Fruit fly (Drosophila melanogaster) whole organism, embryonic: ENCODE measurements around the gene aph-1.

Source experiments
- Adf1 ChIP-seq: fragments of 200-800 bp; sonication (Bioruptor generic); IDR thresholded peaks from 2 replicates; pipeline ENCODE4 v1.3.6; 2022; ENCODE audit warnings: missing biosample characterization, missing genetic modification characterization
- Atf6 ChIP-seq: fragments of 200-800 bp; sonication (Bioruptor generic); IDR thresholded peaks from 2 replicates; pipeline ENCODE4 v1.3.6; 2022; ENCODE audit warnings: missing biosample characterization, missing genetic modification characterization
- BEAF-32 ChIP-seq: fragments of 200-800 bp; sonication (Bioruptor generic); optimal IDR thresholded peaks from 3 replicates; lab custom pipeline; 2017; ENCODE audit warnings: missing biosample characterization, missing genetic modification characterization, mild to moderate bottlenecking, moderate library complexity, missing genetic modification reagents
- Blimp-1 ChIP-seq: fragments of 200-800 bp; sonication (Bioruptor generic); optimal IDR thresholded peaks from 3 replicates; lab custom pipeline; 2018; ENCODE audit warnings: missing biosample characterization, missing genetic modification characterization, mild to moderate bottlenecking, moderate library complexity, missing genetic modification reagents
- CG11560 ChIP-seq: fragments of 200-800 bp; sonication (Bioruptor generic); IDR thresholded peaks from 3 replicates; pipeline ENCODE4 v1.3.6; 2022; ENCODE audit warnings: missing biosample characterization, missing genetic modification characterization
- CG12659 ChIP-seq: fragments of 200-800 bp; sonication (Bioruptor generic); optimal IDR thresholded peaks from 3 replicates; lab custom pipeline; 2017; ENCODE audit warnings: mild to moderate bottlenecking, missing biosample characterization, missing genetic modification reagents, missing genetic modification characterization
- CG13424 ChIP-seq: fragments of 200-800 bp; sonication (Bioruptor generic); optimal IDR thresholded peaks from 2 replicates; lab custom pipeline; 2019; ENCODE audit warnings: missing biosample characterization, mild to moderate bottlenecking, missing genetic modification characterization, moderate library complexity
- CG13894 ChIP-seq: fragments of 200-800 bp; sonication (Bioruptor generic); optimal IDR thresholded peaks from 3 replicates; lab custom pipeline; 2018; ENCODE audit warnings: missing biosample characterization, mild to moderate bottlenecking, missing genetic modification characterization, moderate library complexity
- CG14050 ChIP-seq: fragments of 200-800 bp; sonication (Bioruptor generic); IDR thresholded peaks from 3 replicates; pipeline ENCODE4 v1.3.6; 2022; ENCODE audit warnings: missing biosample characterization, missing genetic modification characterization
- CG15514 ChIP-seq: fragments of 200-800 bp; sonication (Bioruptor generic); optimal IDR thresholded peaks from 3 replicates; lab custom pipeline; 2017; ENCODE audit warnings: missing biosample characterization, missing genetic modification characterization, mild to moderate bottlenecking, moderate library complexity, missing genetic modification reagents
- CG16813 ChIP-seq: fragments of 200-800 bp; sonication (Bioruptor generic); IDR thresholded peaks from 3 replicates; pipeline ENCODE4 v1.3.6; 2022; ENCODE audit warnings: missing biosample characterization, missing genetic modification characterization; ENCODE audit not compliant: partially characterized antibody
- CG17359 ChIP-seq: fragments of 200-800 bp; sonication (Bioruptor generic); optimal IDR thresholded peaks from 3 replicates; lab custom pipeline; 2018; ENCODE audit warnings: missing biosample characterization, mild to moderate bottlenecking, missing genetic modification characterization, moderate library complexity
- CG17361 ChIP-seq: fragments of 200-800 bp; sonication (Bioruptor generic); IDR thresholded peaks from 3 replicates; pipeline ENCODE4 v1.3.6; 2022; ENCODE audit warnings: missing biosample characterization, missing genetic modification characterization
- CG1792 ChIP-seq: fragments of 200-800 bp; sonication (Bioruptor generic); optimal IDR thresholded peaks from 2 replicates; lab custom pipeline; 2016; ENCODE audit warnings: missing biosample characterization, missing genetic modification characterization
- CG2889 ChIP-seq: fragments of 200-800 bp; sonication (Bioruptor generic); IDR thresholded peaks from 3 replicates; pipeline ENCODE4 v1.3.6; 2022; ENCODE audit warnings: missing biosample characterization, missing genetic modification characterization
- CG31224 ChIP-seq: fragments of 200-800 bp; sonication (Bioruptor generic); IDR thresholded peaks from 2 replicates; pipeline ENCODE4 v1.3.6; 2022; ENCODE audit warnings: missing biosample characterization, missing genetic modification characterization
- CG4282 ChIP-seq: fragments of 200-800 bp; sonication (Bioruptor generic); optimal IDR thresholded peaks from 2 replicates; lab custom pipeline; 2016; ENCODE audit warnings: missing biosample characterization, missing genetic modification characterization
- CG6813 ChIP-seq: fragments of 200-800 bp; sonication (Bioruptor generic); optimal IDR thresholded peaks from 2 replicates; lab custom pipeline; 2017; ENCODE audit warnings: missing biosample characterization, missing genetic modification characterization, mild to moderate bottlenecking, moderate library complexity, missing genetic modification reagents
- CG7271 ChIP-seq: fragments of 200-800 bp; sonication (Bioruptor generic); optimal IDR thresholded peaks from 2 replicates; lab custom pipeline; 2018; ENCODE audit warnings: missing biosample characterization, mild to moderate bottlenecking, missing genetic modification characterization, moderate library complexity
- CG8478 ChIP-seq: fragments of >200 bp; optimal IDR thresholded peaks from 2 replicates; lab custom pipeline; 2018
- CG9797 ChIP-seq: fragments of 200-800 bp; sonication (Bioruptor generic); optimal IDR thresholded peaks from 3 replicates; lab custom pipeline; 2018; ENCODE audit warnings: missing biosample characterization, mild to moderate bottlenecking, missing genetic modification characterization
- CTCF ChIP-seq: fragments of 200-800 bp; sonication (Bioruptor generic); optimal IDR thresholded peaks from 2 replicates; lab custom pipeline; 2017; ENCODE audit warnings: missing biosample characterization, mild to moderate bottlenecking, missing genetic modification characterization, moderate library complexity
- D ChIP-seq, 2 experiments: fragments of 200-800 bp in 1 of 2; fragments of >200 bp in 1 of 2; sonication (Bioruptor generic) in 1 of 2; optimal IDR thresholded peaks; 2 replicates in 1 of 2; 3 replicates in 1 of 2; lab custom pipeline; 2017; ENCODE audit warnings: mild to moderate bottlenecking in 1 of 2, missing biosample characterization in 1 of 2, missing genetic modification characterization in 1 of 2, missing genetic modification reagents in 1 of 2
- Elba2 ChIP-seq: fragments of 200-800 bp; sonication (Bioruptor generic); optimal IDR thresholded peaks from 3 replicates; lab custom pipeline; 2016; ENCODE audit warnings: missing biosample characterization, missing genetic modification characterization
- HLH3B ChIP-seq: fragments of 200-800 bp; sonication (Bioruptor generic); IDR thresholded peaks from 2 replicates; pipeline ENCODE4 v1.3.6; 2022; ENCODE audit warnings: missing biosample characterization, missing genetic modification characterization
- HLHmδ ChIP-seq: fragments of 200-800 bp; sonication (Bioruptor generic); optimal IDR thresholded peaks from 2 replicates; lab custom pipeline; 2018; ENCODE audit warnings: missing biosample characterization, mild to moderate bottlenecking, missing genetic modification characterization, moderate library complexity
- Hr3 ChIP-seq: fragments of 200-800 bp; sonication (Bioruptor generic); optimal IDR thresholded peaks from 3 replicates; lab custom pipeline; 2016; ENCODE audit warnings: missing biosample characterization, missing genetic modification characterization
- Max ChIP-seq: fragments of 200-800 bp; sonication (Bioruptor generic); optimal IDR thresholded peaks from 2 replicates; lab custom pipeline; 2016; ENCODE audit warnings: missing biosample characterization, mild to moderate bottlenecking, missing genetic modification characterization
- NC2α ChIP-seq: fragments of 200-800 bp; sonication (Bioruptor generic); optimal IDR thresholded peaks from 2 replicates; lab custom pipeline; 2016; ENCODE audit warnings: missing biosample characterization, missing genetic modification characterization
- Oaz ChIP-seq: fragments of 200-800 bp; sonication (Bioruptor generic); IDR thresholded peaks from 2 replicates; pipeline ENCODE4 v1.3.6; 2022; ENCODE audit warnings: missing biosample characterization, missing genetic modification characterization
- ac ChIP-seq: fragments of 200-800 bp; sonication (Bioruptor generic); optimal IDR thresholded peaks from 3 replicates; lab custom pipeline; 2017; ENCODE audit warnings: missing biosample characterization, mild to moderate bottlenecking, missing genetic modification characterization
- ap ChIP-seq: fragments of 200-800 bp; sonication (Bioruptor generic); IDR thresholded peaks from 2 replicates; pipeline ENCODE4 v1.3.6; 2022; ENCODE audit warnings: missing biosample characterization, missing genetic modification characterization
- ato ChIP-seq: fragments of 200-800 bp; sonication (Bioruptor generic); IDR thresholded peaks from 2 replicates; pipeline ENCODE4 v1.3.6; 2022; ENCODE audit warnings: missing biosample characterization, missing genetic modification characterization; ENCODE audit not compliant: partially characterized antibody
- bcd ChIP-seq: fragments of 200-800 bp; sonication (Bioruptor generic); optimal IDR thresholded peaks from 2 replicates; lab custom pipeline; 2017; ENCODE audit warnings: missing biosample characterization, mild to moderate bottlenecking, missing genetic modification characterization
- cato ChIP-seq: fragments of 200-800 bp; sonication (Bioruptor generic); optimal IDR thresholded peaks from 2 replicates; lab custom pipeline; 2016; ENCODE audit warnings: missing biosample characterization, missing genetic modification characterization, borderline replicate concordance
- cg ChIP-seq: fragments of 200-800 bp; sonication (Bioruptor generic); optimal IDR thresholded peaks from 3 replicates; lab custom pipeline; 2019; ENCODE audit warnings: missing biosample characterization, mild to moderate bottlenecking, missing genetic modification characterization, moderate library complexity
- dmrt11E ChIP-seq: fragments of 200-800 bp; sonication (Bioruptor generic); optimal IDR thresholded peaks from 3 replicates; lab custom pipeline; 2018; ENCODE audit warnings: missing biosample characterization, mild to moderate bottlenecking, missing genetic modification characterization, moderate library complexity
- exex ChIP-seq: fragments of 200-800 bp; sonication (Bioruptor generic); optimal IDR thresholded peaks from 4 replicates; lab custom pipeline; 2018; ENCODE audit warnings: missing biosample characterization, mild to moderate bottlenecking, missing genetic modification characterization, moderate library complexity
- eyg ChIP-seq: fragments of 200-800 bp; sonication (Bioruptor generic); optimal IDR thresholded peaks from 3 replicates; lab custom pipeline; 2016; ENCODE audit warnings: missing biosample characterization, missing genetic modification characterization
- ftz-f1 ChIP-seq: fragments of 200-800 bp; sonication (Bioruptor generic); optimal IDR thresholded peaks from 2 replicates; lab custom pipeline; 2016; ENCODE audit warnings: missing biosample characterization, missing genetic modification characterization
- ham ChIP-seq: fragments of 200-800 bp; sonication (Bioruptor generic); IDR thresholded peaks from 2 replicates; pipeline ENCODE4 v1.3.6; 2022; ENCODE audit warnings: missing biosample characterization, missing genetic modification characterization
- ind ChIP-seq: fragments of 200-800 bp; sonication (Bioruptor generic); optimal IDR thresholded peaks from 3 replicates; lab custom pipeline; 2016; ENCODE audit warnings: missing biosample characterization, missing genetic modification characterization
- jumu ChIP-seq: fragments of 200-800 bp; sonication (Bioruptor generic); optimal IDR thresholded peaks from 3 replicates; lab custom pipeline; 2016; ENCODE audit warnings: missing biosample characterization, missing genetic modification characterization
- mirr ChIP-seq: fragments of 200-800 bp; sonication (Bioruptor generic); optimal IDR thresholded peaks from 3 replicates; lab custom pipeline; 2018; ENCODE audit warnings: missing biosample characterization, mild to moderate bottlenecking, missing genetic modification characterization
- row ChIP-seq: fragments of 200-800 bp; sonication (Bioruptor generic); IDR thresholded peaks from 3 replicates; pipeline ENCODE4 v1.3.6; 2022; ENCODE audit warnings: missing biosample characterization, missing genetic modification characterization
- run ChIP-seq: fragments of 200-800 bp; sonication (Bioruptor generic); optimal IDR thresholded peaks from 3 replicates; lab custom pipeline; 2018; ENCODE audit warnings: missing biosample characterization, mild to moderate bottlenecking, missing genetic modification characterization
- sna ChIP-seq: fragments of 200-800 bp; sonication (Bioruptor generic); IDR thresholded peaks from 2 replicates; pipeline ENCODE4 v1.3.6; 2022; ENCODE audit warnings: missing biosample characterization, missing genetic modification characterization; ENCODE audit not compliant: partially characterized antibody
- tgo ChIP-seq: fragments of 200-800 bp; sonication (Bioruptor generic); IDR thresholded peaks from 3 replicates; pipeline ENCODE4 v1.3.6; 2022; ENCODE audit warnings: missing biosample characterization, missing genetic modification characterization

aph-1 gene

DNA sequence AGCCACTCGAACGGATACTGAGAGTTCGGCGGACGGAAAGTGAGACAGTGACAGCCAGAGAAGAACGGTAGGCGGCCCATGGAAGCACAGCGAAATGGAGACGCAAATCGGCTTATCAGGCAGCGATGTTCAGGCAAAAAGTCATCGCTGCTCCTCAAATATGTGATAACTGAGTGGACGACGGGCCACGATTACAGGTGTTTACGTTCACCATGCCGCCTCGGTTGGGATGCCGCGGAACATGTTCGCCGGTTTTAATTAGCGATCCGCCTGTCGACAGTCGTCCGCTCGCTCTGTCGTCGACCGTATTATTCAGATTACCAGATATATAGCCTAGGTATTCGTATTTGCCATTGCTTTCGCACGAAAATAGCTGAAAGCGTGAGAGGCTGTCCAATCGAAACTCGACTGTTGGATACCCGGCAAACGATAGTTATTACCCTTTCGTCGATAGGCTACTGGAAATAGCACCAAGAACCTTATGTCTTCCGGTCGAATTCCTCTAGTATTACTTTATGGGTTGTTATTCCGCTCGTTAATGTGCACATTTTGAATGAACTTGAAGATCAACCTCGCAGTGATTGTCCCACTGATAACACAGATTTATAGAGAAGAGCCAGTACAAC is 14.8 kb upstream of the aph-1 start (continued):
- peak; percentile 73 for TF ChIP-seq mirr (GFP tag; lab: Kevin White, UChicago)
- TF ChIP-seq BEAF-32 = peak; percentile 4
- TF ChIP-seq run (tag; lab: Kevin White, UChicago) = no peak
- TF ChIP-seq CG15514 (GFP tag; lab: Kevin White, UChicago) = peak; percentile 41
- peak; percentile 5 for TF ChIP-seq ftz-f1 (GFP tag; lab: Kevin White, UChicago)
- no peak for TF ChIP-seq row (GFP tag; lab: Robert Waterston, UW)
- TF ChIP-seq CG13894 = peak; percentile 97

DNA sequence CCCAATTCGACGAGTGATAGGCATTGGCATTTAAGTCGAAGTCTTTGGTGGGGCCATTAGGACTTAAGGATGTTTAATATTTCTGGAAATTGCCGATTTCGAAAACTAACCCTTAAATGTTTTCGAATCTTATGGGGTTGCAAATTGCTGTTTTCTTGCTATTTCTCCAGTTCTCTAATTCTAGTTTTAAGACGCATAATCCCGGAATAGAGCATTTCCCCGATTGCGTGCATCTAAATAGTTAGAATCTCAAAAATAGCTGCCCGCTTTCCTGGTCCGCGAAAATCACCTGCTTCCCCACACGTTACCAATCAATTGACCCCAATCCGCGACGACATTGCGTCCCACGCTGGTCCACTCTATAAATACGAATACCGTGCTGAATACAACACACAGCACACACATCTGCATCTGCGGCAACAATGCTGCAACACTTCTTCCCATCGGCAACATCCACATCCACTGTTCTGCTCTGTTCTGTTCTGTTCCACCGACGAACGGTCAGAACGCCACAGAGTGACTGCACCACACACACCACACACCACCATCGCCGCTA is 14.1 kb upstream of the aph-1 start, which contains the start of gene Bacc:
Gene Bacc, plus strand, starts transcription at position 542 of the 556 bp plus-strand sequence.
- TF ChIP-seq CG2889 (no peak), CG6813 (peak; percentile 79), tgo (GFP tag; lab: Robert Waterston, UW) (no peak), CG7271 (no peak), CG14050 (GFP tag; lab: Robert Waterston, UW) (no peak), Max (peak; percentile 84), jumu (GFP tag; lab: Kevin White, UChicago) (no peak), CG11560 (tag; lab: Robert Waterston, UW) (no peak), Elba2 (no peak), NC2α (GFP tag; lab: Kevin White, UChicago) (peak; percentile 73), CG13424 (tag; lab: Kevin White, UChicago) (peak; percentile 90), cg (GFP tag; lab: Kevin White, UChicago) (peak; percentile 53), cato (GFP tag; lab: Kevin White, UChicago) (peak; percentile 61), HLHmδ (GFP tag; lab: Kevin White, UChicago) (peak; percentile 90), CG12659 (GFP tag; lab: Kevin White, UChicago) (peak; percentile 95), ham (GFP tag; lab: Robert Waterston, UW) (no peak), ind (peak; percentile 89), HLH3B (GFP tag; lab: Robert Waterston, UW) (no peak), Oaz (GFP tag; lab: Robert Waterston, UW) (no peak), eyg (peak; percentile 82), CG31224 (GFP tag; lab: Robert Waterston, UW) (no peak), dmrt11E (tag; lab: Kevin White, UChicago) (peak; percentile 64), bcd (GFP tag; lab: Kevin White, UChicago) (peak; percentile 90), CG4282 (GFP tag; lab: Kevin White, UChicago) (no peak), CG16813 (GFP tag; lab: Robert Waterston, UW) (no peak), ap (GFP tag; lab: Robert Waterston, UW) (no peak), CG17361 (GFP tag; lab: Robert Waterston, UW) (no peak), Adf1 (GFP tag; lab: Robert Waterston, UW) (no peak), CG17359 (tag; lab: Kevin White, UChicago) (peak; percentile 86), CG9797 (GFP tag; lab: Kevin White, UChicago) (peak; percentile 12), CG1792 (GFP tag; lab: Kevin White, UChicago) (peak; percentile 86), sna (GFP tag; lab: Robert Waterston, UW) (no peak), CTCF (GFP tag; lab: Kevin White, UChicago) (peak; percentile 37), ato (GFP tag; lab: Robert Waterston, UW) (no peak), Atf6 (GFP tag; lab: Robert Waterston, UW) (no peak), Hr3 (peak; percentile 86), exex (no peak), ac (GFP tag; lab: Kevin White, UChicago) (peak; percentile 25), D (optimal IDR thresholded peaks at IDR 0.05; lab: Kevin White, UChicago) (no peak), D (GFP tag; optimal IDR thresholded peaks at IDR 0.05; lab: Kevin White, UChicago) (peak; percentile 90), Blimp-1 (GFP tag; lab: Kevin White, UChicago) (peak; percentile 82), CG8478 (lab: Kevin White, UChicago) (no peak)
